Fruit fly (Drosophila melanogaster) whole organism, embryonic: ENCODE data around the gene BTBD9.

Experiments used
- Adf1 ChIP-seq: fragments of 200-800 bp; sonication (Bioruptor generic); IDR thresholded peaks from 2 replicates; pipeline ENCODE4 v1.3.6; 2022; ENCODE audit warnings: missing biosample characterization, missing genetic modification characterization
- Atf6 ChIP-seq: fragments of 200-800 bp; sonication (Bioruptor generic); IDR thresholded peaks from 2 replicates; pipeline ENCODE4 v1.3.6; 2022; ENCODE audit warnings: missing biosample characterization, missing genetic modification characterization
- Bdp1 ChIP-seq: fragments of 200-800 bp; sonication (Bioruptor generic); optimal IDR thresholded peaks from 3 replicates; lab custom pipeline; 2016; ENCODE audit warnings: missing biosample characterization, missing genetic modification characterization
- CG10366 ChIP-seq: fragments of 200-800 bp; sonication (Bioruptor generic); IDR thresholded peaks from 2 replicates; pipeline ENCODE4 v1.3.6; 2022; ENCODE audit warnings: missing biosample characterization, missing genetic modification characterization
- CG11085 ChIP-seq: fragments of 200-800 bp; sonication (Bioruptor generic); IDR thresholded peaks from 2 replicates; pipeline ENCODE4 v1.3.6; 2022; ENCODE audit warnings: missing biosample characterization, missing genetic modification characterization
- CG12769 ChIP-seq: fragments of 200-800 bp; sonication (Bioruptor generic); optimal IDR thresholded peaks from 2 replicates; lab custom pipeline; 2019; ENCODE audit warnings: missing biosample characterization, mild to moderate bottlenecking, missing genetic modification characterization, moderate library complexity
- CG13894 ChIP-seq: fragments of 200-800 bp; sonication (Bioruptor generic); optimal IDR thresholded peaks from 3 replicates; lab custom pipeline; 2018; ENCODE audit warnings: missing biosample characterization, mild to moderate bottlenecking, missing genetic modification characterization, moderate library complexity
- CG18599 ChIP-seq: fragments of 200-800 bp; sonication (Bioruptor generic); optimal IDR thresholded peaks from 3 replicates; lab custom pipeline; 2017; ENCODE audit warnings: missing biosample characterization, missing genetic modification characterization, mild to moderate bottlenecking, moderate library complexity, missing genetic modification reagents
- CG3163 ChIP-seq: fragments of 200-800 bp; sonication (Bioruptor generic); optimal IDR thresholded peaks from 3 replicates; lab custom pipeline; 2016; ENCODE audit warnings: missing biosample characterization, missing genetic modification characterization
- CG32767 ChIP-seq: fragments of 200-800 bp; sonication (Bioruptor generic); IDR thresholded peaks from 2 replicates; pipeline ENCODE4 v1.3.6; 2022; ENCODE audit warnings: missing biosample characterization, missing genetic modification characterization
- CG33213 ChIP-seq: fragments of 200-800 bp; sonication (Bioruptor generic); optimal IDR thresholded peaks from 3 replicates; lab custom pipeline; 2016; ENCODE audit warnings: missing biosample characterization, missing genetic modification characterization
- CG42726 ChIP-seq: fragments of 200-800 bp; sonication (Bioruptor generic); IDR thresholded peaks from 2 replicates; pipeline ENCODE4 v1.3.6; 2022; ENCODE audit warnings: missing biosample characterization, missing genetic modification characterization; ENCODE audit not compliant: partially characterized antibody
- CG4730 ChIP-seq: fragments of 200-800 bp; sonication (Bioruptor generic); IDR thresholded peaks from 2 replicates; pipeline ENCODE4 v1.3.6; 2022; ENCODE audit warnings: missing biosample characterization, missing genetic modification characterization
- CG5180 ChIP-seq: fragments of 200-800 bp; sonication (Bioruptor generic); optimal IDR thresholded peaks from 3 replicates; lab custom pipeline; 2017; ENCODE audit warnings: missing biosample characterization, missing genetic modification characterization, mild to moderate bottlenecking, moderate library complexity, missing genetic modification reagents
- CG6254 ChIP-seq: fragments of 200-800 bp; sonication (Bioruptor generic); optimal IDR thresholded peaks from 3 replicates; lab custom pipeline; 2017; ENCODE audit warnings: mild to moderate bottlenecking, missing biosample characterization, missing genetic modification reagents, missing genetic modification characterization
- CG7786 ChIP-seq: fragments of 200-800 bp; sonication (Bioruptor generic); optimal IDR thresholded peaks from 2 replicates; lab custom pipeline; 2016; ENCODE audit warnings: missing biosample characterization, missing genetic modification characterization
- CG7928 ChIP-seq: fragments of 200-800 bp; sonication (Bioruptor generic); optimal IDR thresholded peaks from 2 replicates; lab custom pipeline; 2017; ENCODE audit warnings: missing biosample characterization, mild to moderate bottlenecking, missing genetic modification characterization
- CG8478 ChIP-seq: fragments of >200 bp; optimal IDR thresholded peaks from 2 replicates; lab custom pipeline; 2018
- CG8944 ChIP-seq: fragments of 200-800 bp; sonication (Bioruptor generic); optimal IDR thresholded peaks from 3 replicates; lab custom pipeline; 2016; ENCODE audit warnings: missing biosample characterization, missing genetic modification characterization
- CG9727 ChIP-seq: fragments of 200-800 bp; sonication (Bioruptor generic); optimal IDR thresholded peaks from 3 replicates; lab custom pipeline; 2017; ENCODE audit warnings: missing biosample characterization, mild to moderate bottlenecking, missing genetic modification characterization
- CG9817 ChIP-seq: fragments of 200-800 bp; sonication (Bioruptor generic); optimal IDR thresholded peaks from 2 replicates; lab custom pipeline; 2018; ENCODE audit warnings: missing biosample characterization, mild to moderate bottlenecking, missing genetic modification characterization, moderate library complexity
- CTCF ChIP-seq: fragments of 200-800 bp; sonication (Bioruptor generic); optimal IDR thresholded peaks from 2 replicates; lab custom pipeline; 2017; ENCODE audit warnings: missing biosample characterization, mild to moderate bottlenecking, missing genetic modification characterization, moderate library complexity
- Dad ChIP-seq: fragments of 200-800 bp; sonication (Bioruptor generic); optimal IDR thresholded peaks from 3 replicates; lab custom pipeline; 2016; ENCODE audit warnings: missing biosample characterization, missing genetic modification characterization
- Deaf1 ChIP-seq: fragments of 200-800 bp; optimal IDR thresholded peaks from 3 replicates; lab custom pipeline; 2019; ENCODE audit warnings: missing biosample characterization, mild to moderate bottlenecking, missing genetic modification characterization, moderate library complexity
- Ets65A ChIP-seq: fragments of 200-800 bp; sonication (Bioruptor generic); peaks from one replicate; lab custom pipeline; 2016; ENCODE audit warnings: missing biosample characterization, missing genetic modification characterization
- Gug ChIP-seq: fragments of 200-800 bp; sonication (Bioruptor generic); IDR thresholded peaks from 4 replicates; pipeline ENCODE4 v1.3.6; 2022; ENCODE audit warnings: missing biosample characterization, missing genetic modification characterization
- HLH3B ChIP-seq: fragments of 200-800 bp; sonication (Bioruptor generic); IDR thresholded peaks from 2 replicates; pipeline ENCODE4 v1.3.6; 2022; ENCODE audit warnings: missing biosample characterization, missing genetic modification characterization
- Hand ChIP-seq: fragments of 200-800 bp; sonication (Bioruptor generic); optimal IDR thresholded peaks from 2 replicates; lab custom pipeline; 2017; ENCODE audit warnings: mild to moderate bottlenecking, missing biosample characterization, missing genetic modification reagents, missing genetic modification characterization
- MESR4 ChIP-seq: fragments of 200-800 bp; sonication (Bioruptor generic); optimal IDR thresholded peaks from 2 replicates; lab custom pipeline; 2018; ENCODE audit warnings: missing biosample characterization, mild to moderate bottlenecking, missing genetic modification characterization, moderate library complexity
- Myb ChIP-seq: fragments of 200-800 bp; sonication (Bioruptor generic); optimal IDR thresholded peaks from 2 replicates; lab custom pipeline; 2016; ENCODE audit warnings: missing biosample characterization, missing genetic modification characterization
- NK7.1 ChIP-seq: fragments of 200-800 bp; sonication (Bioruptor generic); optimal IDR thresholded peaks from 3 replicates; lab custom pipeline; 2016; ENCODE audit warnings: missing biosample characterization, missing genetic modification characterization
- Nf-YB ChIP-seq: fragments of 200-800 bp; sonication (Bioruptor generic); optimal IDR thresholded peaks from 3 replicates; lab custom pipeline; 2019; ENCODE audit warnings: missing biosample characterization, mild to moderate bottlenecking, missing genetic modification characterization, moderate library complexity
- Nf-YC ChIP-seq: fragments of 200-800 bp; optimal IDR thresholded peaks from 3 replicates; lab custom pipeline; 2019; ENCODE audit warnings: missing biosample characterization, mild to moderate bottlenecking, missing genetic modification characterization, moderate library complexity
- Rfx ChIP-seq: fragments of 200-800 bp; sonication (Bioruptor generic); IDR thresholded peaks from 2 replicates; pipeline ENCODE4 v1.3.6; 2022; ENCODE audit warnings: missing biosample characterization, missing genetic modification characterization
- Spps ChIP-seq: fragments of 200-800 bp; sonication (Bioruptor generic); optimal IDR thresholded peaks from 2 replicates; lab custom pipeline; 2018; ENCODE audit warnings: missing biosample characterization, mild to moderate bottlenecking, missing genetic modification characterization
- Trl ChIP-seq, 3 experiments: fragments of >200 bp in 2 of 3; fragments of 200-800 bp in 1 of 3; sonication (Bioruptor generic) in 1 of 3; optimal IDR thresholded peaks; 2 replicates in 1 of 3; 3 replicates in 2 of 3; lab custom pipeline; 2016 to 2017; ENCODE audit warnings: missing biosample characterization in 1 of 3, missing genetic modification characterization in 1 of 3
- ab ChIP-seq: fragments of 200-800 bp; sonication (Bioruptor generic); optimal IDR thresholded peaks from 2 replicates; lab custom pipeline; 2016; ENCODE audit warnings: missing biosample characterization, missing genetic modification characterization
- ham ChIP-seq: fragments of 200-800 bp; sonication (Bioruptor generic); IDR thresholded peaks from 2 replicates; pipeline ENCODE4 v1.3.6; 2022; ENCODE audit warnings: missing biosample characterization, missing genetic modification characterization
- her ChIP-seq: fragments of 200-800 bp; sonication (Bioruptor generic); optimal IDR thresholded peaks from 2 replicates; lab custom pipeline; 2016; ENCODE audit warnings: missing biosample characterization, missing genetic modification characterization
- ken ChIP-seq: fragments of 200-800 bp; sonication (Bioruptor generic); IDR thresholded peaks from 3 replicates; pipeline ENCODE4 v1.3.6; 2022; ENCODE audit warnings: missing biosample characterization, missing genetic modification characterization
- maf-S ChIP-seq: fragments of 200-800 bp; sonication (Bioruptor generic); optimal IDR thresholded peaks from 2 replicates; lab custom pipeline; 2016; ENCODE audit warnings: missing biosample characterization, missing genetic modification characterization
- otp ChIP-seq: fragments of 200-800 bp; sonication (Bioruptor generic); IDR thresholded peaks from 3 replicates; pipeline ENCODE4, ENCODE4 v1.3.6; 2022; ENCODE audit warnings: missing biosample characterization, missing genetic modification characterization
- pan ChIP-seq, 4 experiments: fragments of >200 bp in 3 of 4; fragments of 200-800 bp in 1 of 4; sonication (Bioruptor generic) in 1 of 4; optimal IDR thresholded peaks in 3 of 4; IDR thresholded peaks in 1 of 4; 2 replicates each; pipeline versions ENCODE4 v1.3.6 to Lab custom; 2017 to 2022; ENCODE audit warnings: missing biosample characterization in 2 of 4, missing genetic modification characterization in 2 of 4, mixed read lengths in 1 of 4
- peb ChIP-seq: fragments of 200-800 bp; sonication (Bioruptor generic); IDR thresholded peaks from 2 replicates; pipeline ENCODE4 v1.3.6; 2022; ENCODE audit warnings: missing biosample characterization, missing genetic modification characterization
- pfk ChIP-seq: fragments of 200-800 bp; sonication (Bioruptor generic); optimal IDR thresholded peaks from 2 replicates; lab custom pipeline; 2018; ENCODE audit warnings: missing biosample characterization, mild to moderate bottlenecking, missing genetic modification characterization, moderate library complexity
- salm ChIP-seq: fragments of 200-800 bp; sonication (Bioruptor generic); optimal IDR thresholded peaks from 2 replicates; lab custom pipeline; 2018; ENCODE audit warnings: missing biosample characterization, mild to moderate bottlenecking, missing genetic modification characterization
- sug ChIP-seq: fragments of 200-800 bp; optimal IDR thresholded peaks from 2 replicates; lab custom pipeline; 2019; ENCODE audit warnings: missing biosample characterization, mild to moderate bottlenecking, missing genetic modification characterization, moderate library complexity
- tap ChIP-seq: fragments of 200-800 bp; optimal IDR thresholded peaks from 3 replicates; lab custom pipeline; 2019; ENCODE audit warnings: missing biosample characterization, mild to moderate bottlenecking, missing genetic modification characterization, moderate library complexity
- toy ChIP-seq: fragments of 200-800 bp; sonication (Bioruptor generic); IDR thresholded peaks from 2 replicates; pipeline ENCODE4 v1.3.6; 2022; ENCODE audit warnings: missing biosample characterization, missing genetic modification characterization
- unpg ChIP-seq: fragments of 200-800 bp; sonication (Bioruptor generic); optimal IDR thresholded peaks from 3 replicates; lab custom pipeline; 2018; ENCODE audit warnings: missing biosample characterization, mild to moderate bottlenecking, missing genetic modification characterization, moderate library complexity

Gene BTBD9

dm6 chrX:10767350-10768005 lies 859 bp upstream of the BTBD9 start (continued):
- TF ChIP-seq ken, result peak; percentile 42; the same call in 1 of the 3 replicates
- peak; percentile 56 for TF ChIP-seq unpg
- TF ChIP-seq Trl (optimal IDR thresholded peaks at IDR 0.05; lab: Kevin White, UChicago), result peak in 1 of 2 experiments; percentile 35
- peak; percentile 61 for TF ChIP-seq Trl (GFP tag; optimal IDR thresholded peaks at IDR 0.05; lab: Kevin White, UChicago)
- TF ChIP-seq CTCF, result no peak
- TF ChIP-seq CG12769, result peak; percentile 84
- peak; percentile 47; the same call in 1 of the 2 replicates for TF ChIP-seq Adf1 (GFP tag; lab: Robert Waterston, UW)
- peak; percentile 31 for TF ChIP-seq CG5180 (GFP tag; lab: Kevin White, UChicago)
- 0 out of 2 replicates have a peak, but pooled peaks have one; percentile 6 for TF ChIP-seq peb (GFP tag; lab: Robert Waterston, UW)
- peak; percentile 63 for TF ChIP-seq Hand
- peak; percentile 88 for TF ChIP-seq CG8478 (lab: Kevin White, UChicago)
- peak; percentile 78 for TF ChIP-seq her (GFP tag; lab: Kevin White, UChicago)
- peak; percentile 30 for TF ChIP-seq CG8944 (GFP tag; lab: Kevin White, UChicago)
- TF ChIP-seq CG32767 (GFP tag; lab: Robert Waterston, UW), result peak; percentile 32; the same call in 1 of the 2 replicates
- TF ChIP-seq CG18599 (GFP tag; lab: Kevin White, UChicago), result peak; percentile 85
- TF ChIP-seq CG11085 (GFP tag; lab: Robert Waterston, UW), result no peak
- peak; percentile 28 for TF ChIP-seq Deaf1 (tag; lab: Kevin White, UChicago)
- no peak for TF ChIP-seq NK7.1 (GFP tag; lab: Kevin White, UChicago)
- TF ChIP-seq CG7928 (GFP tag; lab: Kevin White, UChicago), result no peak
- TF ChIP-seq CG9817 (tag; lab: Kevin White, UChicago), result peak; percentile 55
- TF ChIP-seq CG10366 (GFP tag; lab: Robert Waterston, UW), result peak; percentile 49
- 0 out of 2 replicates have a peak, but pooled peaks have one; percentile 13 for TF ChIP-seq toy (GFP tag; lab: Robert Waterston, UW)
- TF ChIP-seq ab (GFP tag; lab: Kevin White, UChicago), result no peak
- peak; percentile 25 for TF ChIP-seq Nf-YB
- peak; percentile 28 for TF ChIP-seq CG3163 (GFP tag; lab: Kevin White, UChicago)
- no peak for TF ChIP-seq Bdp1 (GFP tag; lab: Kevin White, UChicago)
- no peak for TF ChIP-seq Spps
- peak; percentile 1 for TF ChIP-seq salm
- TF ChIP-seq Dad, result peak; percentile 33
- no peak for TF ChIP-seq CG42726 (GFP tag; lab: Robert Waterston, UW)
- TF ChIP-seq Gug (GFP tag; lab: Robert Waterston, UW), result peak; percentile 42; the same call in 2 of the 4 replicates
- TF ChIP-seq CG7786 (GFP tag; lab: Kevin White, UChicago), result peak; percentile 77
- TF ChIP-seq Myb (GFP tag; lab: Kevin White, UChicago), result peak; percentile 31
- TF ChIP-seq sug, result peak; percentile 70
- TF ChIP-seq maf-S (GFP tag; lab: Kevin White, UChicago), result peak; percentile 65
- no peak for TF ChIP-seq pan (optimal IDR thresholded peaks at IDR 0.05; lab: Kevin White, UChicago)
- TF ChIP-seq pan (GFP tag; optimal IDR thresholded peaks at IDR 0.05 in 1 of 2, IDR thresholded peaks at IDR 0.05 in 1 of 2), result peak in 1 of 2 experiments; percentile 68
- TF ChIP-seq CG13894, result peak; percentile 70
- TF ChIP-seq Nf-YC (tag; lab: Kevin White, UChicago), result peak; percentile 46
- no peak for TF ChIP-seq otp (GFP tag; lab: Robert Waterston, UW)
- TF ChIP-seq CG6254 (GFP tag; lab: Kevin White, UChicago), result peak; percentile 28
- peak; percentile 58 for TF ChIP-seq CG9727 (GFP tag; lab: Kevin White, UChicago)
- peak; percentile 53 for TF ChIP-seq tap
- TF ChIP-seq Ets65A (GFP tag; lab: Kevin White, UChicago), result no peak
- no peak for TF ChIP-seq MESR4 (GFP tag; lab: Kevin White, UChicago)
- no peak for TF ChIP-seq pfk (GFP tag; lab: Kevin White, UChicago)
- TF ChIP-seq Rfx (GFP tag; lab: Robert Waterston, UW), result peak; percentile 80
- TF ChIP-seq Atf6, result peak; percentile 68
- TF ChIP-seq CG33213 (GFP tag; lab: Kevin White, UChicago), result no peak
- 0 out of 2 replicates have a peak, but pooled peaks have one; percentile 34 for TF ChIP-seq HLH3B (GFP tag; lab: Robert Waterston, UW)
- TF ChIP-seq ham, result no peak
- TF ChIP-seq CG4730 (GFP tag; lab: Robert Waterston, UW), result 0 out of 2 replicates have a peak, but pooled peaks have one; percentile 7
